Fruit fly (Drosophila melanogaster) whole organism, prepupa: ENCODE results near the gene Gad1.
A peak's percentile ranks its signal among the peaks of the same experiment; 100 is the strongest.

Source experiments
- Blimp-1 ChIP-seq: fragments of 200-800 bp; sonication (Bioruptor generic); optimal IDR thresholded peaks from 3 replicates; lab custom pipeline; 2017; ENCODE audit warnings: missing biosample characterization, missing genetic modification characterization, mild to moderate bottlenecking, moderate library complexity, missing genetic modification reagents
- CG10631 ChIP-seq: fragments of 200-800 bp; sonication (Bioruptor generic); optimal IDR thresholded peaks from 2 replicates; lab custom pipeline; 2016; ENCODE audit warnings: missing biosample characterization, missing genetic modification characterization
- CG10669 ChIP-seq: fragments of 200-800 bp; sonication (Bioruptor generic); optimal IDR thresholded peaks from 3 replicates; lab custom pipeline; 2018; ENCODE audit warnings: missing biosample characterization, mild to moderate bottlenecking, missing genetic modification characterization, moderate library complexity
- CG11294 ChIP-seq: fragments of 200-800 bp; sonication (Bioruptor generic); IDR thresholded peaks from 2 replicates; pipeline ENCODE4 v1.3.6; 2022; ENCODE audit warnings: missing biosample characterization, missing genetic modification characterization
- CG11762 ChIP-seq: fragments of 200-800 bp; sonication (Bioruptor generic); optimal IDR thresholded peaks from 3 replicates; lab custom pipeline; 2016; ENCODE audit warnings: missing biosample characterization, missing genetic modification characterization; ENCODE audit not compliant: insufficient read depth
- CG15336 ChIP-seq: fragments of 200-800 bp; sonication (Bioruptor generic); IDR thresholded peaks from 2 replicates; pipeline ENCODE4 v1.3.6; 2022; ENCODE audit warnings: missing biosample characterization, missing genetic modification characterization
- CG16779 ChIP-seq: fragments of 200-800 bp; sonication (Bioruptor generic); optimal IDR thresholded peaks from 3 replicates; lab custom pipeline; 2017; ENCODE audit warnings: missing biosample characterization, mild to moderate bottlenecking, missing genetic modification characterization
- CG3032 ChIP-seq: fragments of 200-800 bp; optimal IDR thresholded peaks from 2 replicates; lab custom pipeline; 2019; ENCODE audit warnings: missing biosample characterization, mild to moderate bottlenecking, missing genetic modification characterization, moderate library complexity
- CG31627 ChIP-seq: fragments of 200-800 bp; sonication (Bioruptor generic); optimal IDR thresholded peaks from 3 replicates; lab custom pipeline; 2016; ENCODE audit warnings: missing biosample characterization, missing genetic modification characterization
- CG32006 ChIP-seq: fragments of 200-800 bp; sonication (Bioruptor generic); optimal IDR thresholded peaks from 3 replicates; lab custom pipeline; 2017; ENCODE audit warnings: missing biosample characterization, mild to moderate bottlenecking, missing genetic modification characterization
- CG4318 ChIP-seq: fragments of 200-800 bp; sonication (Bioruptor generic); optimal IDR thresholded peaks from 3 replicates; lab custom pipeline; 2017; ENCODE audit warnings: missing biosample characterization, mild to moderate bottlenecking, missing genetic modification characterization
- CG6163 ChIP-seq: fragments of 200-800 bp; sonication (Bioruptor generic); IDR thresholded peaks from 3 replicates; pipeline ENCODE4 v1.3.6; 2022; ENCODE audit warnings: missing biosample characterization, missing genetic modification characterization
- CG6276 ChIP-seq: fragments of 200-800 bp; sonication (Bioruptor generic); optimal IDR thresholded peaks from 2 replicates; lab custom pipeline; 2017; ENCODE audit warnings: missing biosample characterization, mild to moderate bottlenecking, missing genetic modification characterization
- CG6792 ChIP-seq: fragments of 200-800 bp; sonication (Bioruptor generic); optimal IDR thresholded peaks from 3 replicates; lab custom pipeline; 2016; ENCODE audit warnings: missing biosample characterization, missing genetic modification characterization
- CG6808 ChIP-seq: fragments of 200-800 bp; sonication (Bioruptor generic); optimal IDR thresholded peaks from 3 replicates; lab custom pipeline; 2017; ENCODE audit warnings: missing biosample characterization, missing genetic modification characterization, mild to moderate bottlenecking, moderate library complexity, missing genetic modification reagents
- CG6854 ChIP-seq: fragments of 200-800 bp; sonication (Bioruptor generic); optimal IDR thresholded peaks from 2 replicates; lab custom pipeline; 2017; ENCODE audit warnings: missing biosample characterization, mild to moderate bottlenecking, missing genetic modification characterization
- CG8119 ChIP-seq: fragments of 200-800 bp; sonication (Bioruptor generic); IDR thresholded peaks from 3 replicates; pipeline ENCODE4 v1.3.6; 2022; ENCODE audit warnings: missing biosample characterization, missing genetic modification characterization
- Eip78C ChIP-seq: fragments of 200-800 bp; sonication (Bioruptor generic); peaks from one replicate; lab custom pipeline; 2016; ENCODE audit warnings: missing biosample characterization, missing genetic modification characterization
- Eip93F ChIP-seq: fragments of 200-800 bp; sonication (Bioruptor generic); optimal IDR thresholded peaks from 2 replicates; lab custom pipeline; 2016; ENCODE audit warnings: missing biosample characterization, mild to moderate bottlenecking, missing genetic modification characterization
- Ets96B ChIP-seq: fragments of 200-800 bp; optimal IDR thresholded peaks from 2 replicates; lab custom pipeline; 2019; ENCODE audit warnings: missing biosample characterization, mild to moderate bottlenecking, missing genetic modification characterization, moderate library complexity
- Hr38 ChIP-seq: sonication (Bioruptor generic); optimal IDR thresholded peaks from 2 replicates; lab custom pipeline; 2016; ENCODE audit warnings: missing biosample characterization, missing genetic modification characterization
- Lpt ChIP-seq: fragments of 200-800 bp; sonication (Bioruptor generic); optimal IDR thresholded peaks from 3 replicates; lab custom pipeline; 2016; ENCODE audit warnings: missing biosample characterization, missing genetic modification characterization
- OdsH ChIP-seq: fragments of 200-800 bp; sonication (Bioruptor generic); optimal IDR thresholded peaks from 3 replicates; lab custom pipeline; 2016; ENCODE audit warnings: missing biosample characterization, missing genetic modification characterization
- Sox102F ChIP-seq: fragments of 200-800 bp; sonication (Bioruptor generic); optimal IDR thresholded peaks from 2 replicates; lab custom pipeline; 2016; ENCODE audit warnings: missing biosample characterization, mild to moderate bottlenecking, missing genetic modification characterization
- Sox14 ChIP-seq: fragments of 200-800 bp; sonication (Bioruptor generic); optimal IDR thresholded peaks from 3 replicates; lab custom pipeline; 2016; ENCODE audit warnings: missing biosample characterization, missing genetic modification characterization
- achi ChIP-seq: fragments of 200-800 bp; sonication (Bioruptor generic); optimal IDR thresholded peaks from 3 replicates; lab custom pipeline; 2016; ENCODE audit warnings: missing biosample characterization, missing genetic modification characterization
- cyc ChIP-seq: fragments of 200-800 bp; sonication (Bioruptor generic); optimal IDR thresholded peaks from 3 replicates; lab custom pipeline; 2016; ENCODE audit warnings: missing biosample characterization, missing genetic modification characterization
- esn ChIP-seq: fragments of 200-800 bp; sonication (Bioruptor generic); optimal IDR thresholded peaks from 2 replicates; lab custom pipeline; 2016; ENCODE audit warnings: missing biosample characterization, mild to moderate bottlenecking, missing genetic modification characterization, moderate library complexity
- fd85E ChIP-seq: fragments of 200-800 bp; sonication (Bioruptor generic); optimal IDR thresholded peaks from 3 replicates; lab custom pipeline; 2016; ENCODE audit warnings: missing biosample characterization, missing genetic modification characterization
- fkh ChIP-seq: fragments of 200-800 bp; sonication (Bioruptor generic); optimal IDR thresholded peaks from 3 replicates; lab custom pipeline; 2017; ENCODE audit warnings: missing biosample characterization, mild to moderate bottlenecking, missing genetic modification characterization, moderate library complexity
- salr ChIP-seq, 2 experiments: fragments of 200-800 bp; sonication (Bioruptor generic); optimal IDR thresholded peaks; 3 replicates each; lab custom pipeline; 2016 to 2018; ENCODE audit warnings: missing biosample characterization in 2 of 2, missing genetic modification characterization in 2 of 2, mild to moderate bottlenecking in 1 of 2
- spab ChIP-seq: fragments of 200-800 bp; sonication (Bioruptor generic); optimal IDR thresholded peaks from 2 replicates; lab custom pipeline; 2017; ENCODE audit warnings: missing biosample characterization, mild to moderate bottlenecking, missing genetic modification characterization, missing genetic modification reagents
- ss ChIP-seq, 2 experiments: fragments of 200-800 bp; sonication (Bioruptor generic); optimal IDR thresholded peaks; 2 replicates in 1 of 2; 3 replicates in 1 of 2; lab custom pipeline; 2017 to 2018; ENCODE audit warnings: mild to moderate bottlenecking in 2 of 2, missing biosample characterization in 2 of 2, missing genetic modification characterization in 2 of 2, moderate library complexity in 1 of 2
- svp ChIP-seq: fragments of 200-800 bp; sonication (Bioruptor generic); peaks from one replicate; lab custom pipeline; 2016; ENCODE audit warnings: missing biosample characterization, missing genetic modification characterization
- topi ChIP-seq: fragments of 200-800 bp; sonication (Bioruptor generic); optimal IDR thresholded peaks from 3 replicates; lab custom pipeline; 2016; ENCODE audit warnings: missing biosample characterization, missing genetic modification characterization
- vri ChIP-seq: fragments of 200-800 bp; sonication (Bioruptor generic); optimal IDR thresholded peaks from 3 replicates; lab custom pipeline; 2016; ENCODE audit warnings: missing biosample characterization, mild to moderate bottlenecking, missing genetic modification characterization

Gad1 gene

DNA sequence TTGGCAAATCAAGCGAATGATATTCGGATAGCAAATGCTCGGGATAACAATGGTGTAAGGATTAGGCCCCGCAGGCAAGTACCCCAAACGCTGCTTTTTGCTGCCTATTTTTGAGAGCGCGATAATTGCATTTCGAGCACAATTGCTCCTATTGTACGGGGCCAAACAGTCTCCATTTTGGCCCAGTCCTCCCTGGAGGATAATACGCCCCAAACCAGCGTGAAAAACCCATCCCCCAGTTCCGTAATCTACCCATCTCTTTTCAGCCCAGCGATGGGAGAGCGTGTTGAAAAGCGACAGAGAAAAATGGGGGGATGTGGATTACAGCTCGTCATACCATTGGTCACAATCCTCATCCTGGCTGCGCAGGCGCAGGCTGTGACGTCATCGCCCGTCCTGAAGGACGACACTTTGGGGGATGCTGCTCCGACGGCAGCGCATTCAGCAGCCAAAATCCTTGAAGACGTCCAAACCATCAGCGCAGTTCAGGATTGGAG, at the start of gene Gad1:
Gene Gad1 (minus strand): TSS at position 51 of the 497 bp plus-strand sequence.
- TF ChIP-seq CG32006 (GFP tag; lab: Kevin White, UChicago) (no peak), Sox102F (GFP tag; lab: Kevin White, UChicago) (no peak), vri (GFP tag; lab: Kevin White, UChicago) (no peak), CG10669 (GFP tag; lab: Kevin White, UChicago) (no peak)
- TF ChIP-seq, all 60 proteins: peak for 0

DNA sequence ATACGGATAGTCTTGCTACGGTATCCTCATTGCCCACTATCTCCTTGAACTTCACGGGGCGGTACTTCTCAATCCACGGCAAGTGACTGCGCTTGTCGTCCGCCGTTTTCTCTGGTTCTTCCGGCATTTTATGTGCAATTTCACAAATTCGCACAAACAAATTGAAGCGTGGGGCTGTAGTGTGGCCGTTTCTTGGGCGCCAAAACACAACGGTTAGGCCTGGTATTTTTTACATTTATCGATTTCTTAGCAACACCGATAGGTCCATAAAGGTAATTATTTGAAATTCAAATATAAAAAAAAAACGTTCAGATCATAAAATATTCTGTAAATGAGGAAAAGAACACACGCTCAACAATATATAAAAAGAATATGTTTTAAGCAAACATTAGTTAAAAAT, 47.3 kb upstream of the Gad1 start, which contains the start of gene RfC4:
Gene RfC4 (minus strand): TSS at position 182 of the 400 bp plus-strand sequence.
- TF ChIP-seq CG4318 (GFP tag; lab: Kevin White, UChicago), result no peak
- no peak for TF ChIP-seq CG11762 (GFP tag; lab: Kevin White, UChicago)
- TF ChIP-seq CG6792 (GFP tag; lab: Kevin White, UChicago), result no peak
- no peak for TF ChIP-seq Sox14 (GFP tag; lab: Kevin White, UChicago)
- TF ChIP-seq Lpt (GFP tag; lab: Kevin White, UChicago), result no peak
- TF ChIP-seq ss (GFP tag; optimal IDR thresholded peaks at IDR 0.05; lab: Kevin White, UChicago), result no peak
- TF ChIP-seq CG6276 (GFP tag; lab: Kevin White, UChicago), result no peak
- no peak for TF ChIP-seq fkh (GFP tag; lab: Kevin White, UChicago)
- no peak for TF ChIP-seq CG11294 (GFP tag; lab: Robert Waterston, UW)
- TF ChIP-seq CG10631 (GFP tag; lab: Kevin White, UChicago), result no peak
- TF ChIP-seq achi, result no peak
- no peak for TF ChIP-seq Blimp-1 (GFP tag; lab: Kevin White, UChicago)
- TF ChIP-seq fd85E (GFP tag; lab: Kevin White, UChicago), result no peak

dm6 chr3L:4133724-4134678, 45.5 kb upstream of the Gad1 start, which contains the start of gene ens:
Gene ens (minus strand): TSS chr3L:4134550.
- TF ChIP-seq Eip78C (GFP tag; lab: Kevin White, UChicago) (no peak), CG3032 (tag; lab: Kevin White, UChicago) (no peak), fd85E (GFP tag; lab: Kevin White, UChicago) (no peak), spab (GFP tag; lab: Kevin White, UChicago) (no peak), OdsH (GFP tag; lab: Kevin White, UChicago) (no peak), cyc (GFP tag; lab: Kevin White, UChicago) (no peak), svp (GFP tag; lab: Kevin White, UChicago) (peak; percentile 74), CG8119 (peak; percentile 73), Eip93F (GFP tag; lab: Kevin White, UChicago) (no peak), CG32006 (GFP tag; lab: Kevin White, UChicago) (no peak), CG6808 (no peak), CG16779 (tag; lab: Kevin White, UChicago) (no peak), Ets96B (tag; lab: Kevin White, UChicago) (no peak), Hr38 (GFP tag; lab: Kevin White, UChicago) (no peak), CG15336 (peak; percentile 9; the same call in 1 of the 2 replicates), Sox102F (GFP tag; lab: Kevin White, UChicago) (no peak), CG4318 (GFP tag; lab: Kevin White, UChicago) (no peak), esn (GFP tag; lab: Kevin White, UChicago) (peak; percentile 23), salr (GFP tag; optimal IDR thresholded peaks at IDR 0.05; lab: Kevin White, UChicago) (no peak), fkh (GFP tag; lab: Kevin White, UChicago) (no peak), CG6163 (no peak; the same call in 2 of the 3 replicates), CG31627 (GFP tag; lab: Kevin White, UChicago) (no peak), topi (no peak), CG6854 (peak; percentile 60)
